Worm (Caenorhabditis elegans) whole organism, L1 larva: ENCODE measurements around the gene algn-5.

Experiments used
- C04F5.9 ChIP-seq: sonication (generic microtip); optimal IDR thresholded peaks from 2 replicates; lab custom pipeline; 2016; ENCODE audit warnings: missing genetic modification characterization, missing compliant biosample characterization
- alr-1 ChIP-seq: fragments of 200-800 bp; sonication (Bioruptor generic); optimal IDR thresholded peaks from 2 replicates; lab custom pipeline; 2018; ENCODE audit warnings: borderline replicate concordance, mild to moderate bottlenecking, missing genetic modification characterization, missing compliant biosample characterization
- blmp-1 ChIP-seq: fragments of 150-350 bp; optimal IDR thresholded peaks from 2 replicates; lab custom pipeline; 2014; ENCODE audit warnings: missing biosample characterization, missing genetic modification characterization
- dpl-1 ChIP-seq, 3 experiments: fragments of 150-350 bp in 2 of 3; sonication (generic microtip) in 1 of 3; optimal IDR thresholded peaks; 2 replicates each; lab custom pipeline; 2014 to 2017; ENCODE audit warnings: missing biosample characterization in 3 of 3, missing genetic modification characterization in 3 of 3, missing genetic modification reagents in 3 of 3
- dsc-1 ChIP-seq: sonication (generic microtip); optimal IDR thresholded peaks from 2 replicates; lab custom pipeline; 2016; ENCODE audit warnings: mild to moderate bottlenecking, missing genetic modification characterization, missing compliant biosample characterization
- efl-1 ChIP-seq, 4 experiments: fragments of 150-350 bp; optimal IDR thresholded peaks in 3 of 4; peaks in 1 of 4; 1 replicate in 1 of 4; 2 replicates in 3 of 4; lab custom pipeline; 2014; ENCODE audit warnings: missing biosample characterization in 2 of 4, missing genetic modification characterization in 2 of 4, missing genetic modification reagents in 2 of 4
- efl-3 ChIP-seq: fragments of 200-800 bp; sonication (Bioruptor generic); optimal IDR thresholded peaks from 2 replicates; lab custom pipeline; 2018; ENCODE audit warnings: mild to moderate bottlenecking, missing genetic modification characterization, missing compliant biosample characterization
- egl-13 ChIP-seq: sonication (generic microtip); optimal IDR thresholded peaks from 2 replicates; lab custom pipeline; 2016; ENCODE audit warnings: missing genotype, missing genetic modification reagents, missing genetic modification characterization, missing compliant biosample characterization
- elt-2 ChIP-seq: sonication (generic microtip); optimal IDR thresholded peaks from 2 replicates; lab custom pipeline; 2016; ENCODE audit warnings: missing genetic modification characterization, mild to moderate bottlenecking, inconsistent platforms, missing compliant biosample characterization, missing genetic modification reagents
- elt-3 ChIP-seq, 6 experiments: fragments of 150-350 bp in 1 of 6; sonication (generic microtip); optimal IDR thresholded peaks; 2 replicates each; lab custom pipeline; 2017 to 2018; ENCODE audit warnings: missing biosample characterization in 6 of 6, missing genetic modification characterization in 6 of 6, inconsistent platforms in 1 of 6
- ets-5 ChIP-seq: fragments of 200-800 bp; sonication (Bioruptor generic); IDR thresholded peaks from 2 replicates; pipeline ENCODE4 v1.3.6; 2022; ENCODE audit warnings: missing genetic modification characterization, missing compliant biosample characterization
- grh-1 ChIP-seq: fragments of 200-800 bp; sonication (Bioruptor generic); IDR thresholded peaks from 2 replicates; pipeline ENCODE4 v1.3.6; 2022; ENCODE audit warnings: missing genetic modification reagents, missing genetic modification characterization, missing compliant biosample characterization
- isw-1 ChIP-seq: fragments of 200-800 bp; sonication (Bioruptor generic); IDR thresholded peaks from 2 replicates; pipeline ENCODE4 v1.3.6; 2022; ENCODE audit warnings: missing genetic modification characterization, missing compliant biosample characterization
- jun-1 ChIP-seq: fragments of 150-350 bp; optimal IDR thresholded peaks from 2 replicates; lab custom pipeline; 2014; ENCODE audit warnings: missing biosample characterization, missing genetic modification reagents, missing genetic modification characterization
- lin-13 ChIP-seq: fragments of 150-350 bp; optimal IDR thresholded peaks from 2 replicates; lab custom pipeline; 2014; ENCODE audit warnings: missing biosample characterization, missing genetic modification reagents, missing genetic modification characterization
- lin-14 ChIP-seq: fragments of 200-800 bp; sonication (Bioruptor generic); optimal IDR thresholded peaks from 2 replicates; lab custom pipeline; 2018; ENCODE audit warnings: mild to moderate bottlenecking, missing genetic modification characterization, moderate library complexity, missing compliant biosample characterization
- lin-35 ChIP-seq, 2 experiments: fragments of 150-350 bp; optimal IDR thresholded peaks; 2 replicates each; lab custom pipeline; 2014; ENCODE audit warnings: missing biosample characterization in 2 of 2, missing genetic modification characterization in 2 of 2, missing genetic modification reagents in 2 of 2
- lsy-2 ChIP-seq, 2 experiments: fragments of 150-350 bp; optimal IDR thresholded peaks; 2 replicates each; lab custom pipeline; 2014; ENCODE audit warnings: missing biosample characterization in 2 of 2, missing genetic modification characterization in 2 of 2
- mab-9 ChIP-seq: fragments of 200-800 bp; sonication (Bioruptor generic); IDR thresholded peaks from 2 replicates; pipeline ENCODE4 v1.3.6; 2022; ENCODE audit warnings: missing genetic modification reagents, missing genetic modification characterization, missing compliant biosample characterization
- mdl-1 ChIP-seq, 2 experiments: fragments of 150-350 bp; optimal IDR thresholded peaks; 2 replicates each; lab custom pipeline; 2014 to 2017; ENCODE audit warnings: missing biosample characterization in 2 of 2, missing genetic modification characterization in 2 of 2, inconsistent platforms in 1 of 2
- nhr-19 ChIP-seq: fragments of 200-800 bp; sonication (Bioruptor generic); conservative IDR thresholded peaks from 2 replicates; pipeline ENCODE4 v1.3.6; 2022; ENCODE audit warnings: missing genetic modification characterization, missing compliant biosample characterization
- nhr-20 ChIP-seq: sonication (generic microtip); optimal IDR thresholded peaks from 2 replicates; lab custom pipeline; 2016; ENCODE audit warnings: mild to moderate bottlenecking, missing genetic modification characterization, missing compliant biosample characterization
- nhr-28 ChIP-seq: fragments of 150-350 bp; optimal IDR thresholded peaks from 2 replicates; lab custom pipeline; 2014; ENCODE audit warnings: missing biosample characterization, missing genetic modification characterization
- nhr-47 ChIP-seq: sonication (generic microtip); optimal IDR thresholded peaks from 2 replicates; lab custom pipeline; 2016; ENCODE audit warnings: mild to moderate bottlenecking, missing genetic modification characterization, moderate library complexity, missing compliant biosample characterization
- nhr-71 ChIP-seq: sonication (generic microtip); optimal IDR thresholded peaks from 2 replicates; lab custom pipeline; 2016; ENCODE audit warnings: mild to moderate bottlenecking, missing genetic modification characterization, moderate library complexity, missing compliant biosample characterization
- nhr-77 ChIP-seq: fragments of 150-350 bp; optimal IDR thresholded peaks from 2 replicates; lab custom pipeline; 2014; ENCODE audit warnings: missing biosample characterization, missing genetic modification characterization
- nhr-85 ChIP-seq: sonication (generic microtip); peaks from one replicate; lab custom pipeline; 2016; ENCODE audit warnings: missing genetic modification characterization, inconsistent platforms, missing compliant biosample characterization
- nhr-90 ChIP-seq: sonication (generic microtip); optimal IDR thresholded peaks from 2 replicates; lab custom pipeline; 2016; ENCODE audit warnings: mild to moderate bottlenecking, missing genetic modification characterization, missing compliant biosample characterization; ENCODE audit not compliant: poor library complexity
- snpc-4 ChIP-seq: fragments of 150-350 bp; optimal IDR thresholded peaks from 2 replicates; lab custom pipeline; 2014; ENCODE audit warnings: missing biosample characterization, missing genetic modification characterization
- snu-23 ChIP-seq: sonication (generic microtip); optimal IDR thresholded peaks from 2 replicates; lab custom pipeline; 2016; ENCODE audit warnings: missing genetic modification characterization, missing compliant biosample characterization
- unc-62 ChIP-seq: fragments of 150-350 bp; optimal IDR thresholded peaks from 2 replicates; lab custom pipeline; 2014; ENCODE audit warnings: missing biosample characterization, missing genetic modification reagents, missing genetic modification characterization
- unc-86 ChIP-seq: sonication (generic microtip); optimal IDR thresholded peaks from 2 replicates; lab custom pipeline; 2016; ENCODE audit warnings: missing genetic modification characterization, missing compliant biosample characterization
- unc-98 ChIP-seq: fragments of 200-800 bp; sonication (Bioruptor generic); IDR thresholded peaks from 2 replicates; pipeline ENCODE4 v1.3.6; 2022; ENCODE audit warnings: missing genetic modification characterization, missing compliant biosample characterization
- vab-15 ChIP-seq: sonication (generic microtip); optimal IDR thresholded peaks from 2 replicates; lab custom pipeline; 2017; ENCODE audit warnings: missing genotype, mild to moderate bottlenecking, missing genetic modification characterization, missing compliant biosample characterization
- xbp-1 ChIP-seq: sonication (generic microtip); optimal IDR thresholded peaks from 2 replicates; lab custom pipeline; 2016; ENCODE audit warnings: missing genetic modification characterization, missing compliant biosample characterization
- zag-1 ChIP-seq: fragments of 150-350 bp; optimal IDR thresholded peaks from 2 replicates; lab custom pipeline; 2014; ENCODE audit warnings: missing biosample characterization, missing genetic modification characterization

The algn-5 gene

DNA sequence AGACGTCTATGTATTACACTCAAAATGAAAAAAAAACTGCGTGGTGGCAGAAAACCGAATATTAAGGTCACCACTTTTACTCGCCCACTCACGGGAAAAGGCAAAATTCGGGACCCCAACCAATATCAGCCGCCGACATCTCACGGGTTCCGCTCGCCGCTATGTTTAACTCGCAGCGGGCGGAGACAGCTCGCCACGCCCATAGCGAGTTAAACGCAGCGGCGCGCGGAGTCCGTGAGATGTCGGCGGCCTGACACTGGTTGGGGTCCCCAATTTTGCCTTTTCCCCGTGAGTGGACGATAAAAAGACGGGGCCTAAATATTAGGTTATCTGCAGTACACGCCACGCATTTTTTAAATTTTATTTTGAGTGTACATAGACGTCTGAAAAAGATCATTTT is 12.8 kb upstream of the algn-5 start:
- peak; percentile 32 for TF ChIP-seq snpc-4
- TF ChIP-seq efl-1 (optimal IDR thresholded peaks at IDR 0.05; lab: Kevin White, UChicago), result no peak
- peak in 1 of 2 experiments; percentile 52 for TF ChIP-seq efl-1 (GFP tag; optimal IDR thresholded peaks at IDR 0.05 in 1 of 2; lab: Kevin White, UChicago)
- TF ChIP-seq unc-62 (GFP tag; lab: Kevin White, UChicago), result no peak

DNA sequence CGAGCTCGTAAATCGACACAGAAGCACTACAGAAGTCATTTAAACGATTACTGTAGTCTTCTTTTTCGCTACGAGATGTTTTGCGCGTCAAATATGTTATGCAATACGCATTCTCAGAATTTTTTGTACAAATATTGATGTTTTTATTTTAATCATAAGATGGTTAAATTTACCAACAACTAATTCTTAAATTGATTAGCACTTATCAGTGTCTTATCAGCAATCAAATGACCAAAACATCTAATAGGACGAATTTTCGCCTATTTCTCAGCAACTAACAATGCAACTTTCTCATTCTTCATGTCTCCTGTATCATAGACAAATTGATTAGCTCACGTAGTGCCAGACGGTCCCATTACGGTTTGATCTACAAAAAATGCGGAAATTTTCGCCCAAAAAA is 9.5 kb upstream of the algn-5 start:
- no peak for TF ChIP-seq blmp-1
- TF ChIP-seq lin-35 (GFP tag; optimal IDR thresholded peaks at IDR 0.05; lab: Kevin White, UChicago), result no peak
- TF ChIP-seq vab-15 (tag; lab: Kevin White, UChicago), result no peak
- no peak for TF ChIP-seq efl-3 (GFP tag; lab: Kevin White, UChicago)
- no peak for TF ChIP-seq lin-14 (GFP tag; lab: Kevin White, UChicago)
- TF ChIP-seq ets-5, result no peak
- TF ChIP-seq jun-1, result no peak
- no peak for TF ChIP-seq unc-86 (tag; lab: Kevin White, UChicago)

DNA sequence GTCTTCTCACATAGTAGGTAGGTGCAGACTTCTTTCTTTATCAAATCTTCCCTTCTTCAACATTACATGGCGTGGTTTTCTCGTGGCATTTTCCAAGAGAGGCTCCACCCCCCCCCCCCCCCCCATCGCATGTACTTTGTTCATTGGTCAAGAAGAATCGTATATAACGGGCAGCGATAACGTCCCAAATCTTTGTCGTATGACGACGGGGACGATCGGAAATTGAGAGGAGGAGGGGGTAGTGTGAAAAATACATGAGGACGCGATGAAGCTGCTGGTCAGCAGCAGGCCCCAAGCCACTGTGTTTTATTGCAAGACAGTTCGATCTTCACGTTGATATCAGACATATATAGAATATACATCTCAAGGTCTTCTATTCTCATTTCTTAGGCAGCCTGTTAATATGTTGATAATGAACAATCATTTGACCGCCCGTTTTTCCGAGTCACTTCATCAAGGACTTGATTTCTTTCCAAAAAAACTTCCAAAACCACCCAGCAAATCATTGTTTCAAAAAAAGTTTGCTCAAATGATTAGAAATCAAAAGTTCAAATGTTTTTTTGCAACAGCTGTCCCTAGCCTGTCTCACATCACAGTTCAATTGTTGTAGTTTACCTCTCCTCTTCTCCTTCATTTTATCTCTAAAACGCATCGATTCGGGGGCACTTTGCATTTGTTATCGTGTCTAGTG is 8.8 kb upstream of the algn-5 start:
- TF ChIP-seq dpl-1 (GFP tag; optimal IDR thresholded peaks at IDR 0.05; lab: Kevin White, UChicago) (peak in 1 of 3 experiments; percentile 19), lin-13 (GFP tag; lab: Kevin White, UChicago) (no peak), nhr-19 (GFP tag; lab: Robert Waterston, UW) (peak; percentile 68), lsy-2 (tag; optimal IDR thresholded peaks at IDR 0.05; lab: Kevin White, UChicago) (no peak), C04F5.9 (no peak), unc-98 (GFP tag; lab: Robert Waterston, UW) (no peak), blmp-1 (peak; percentile 16), lin-35 (GFP tag; optimal IDR thresholded peaks at IDR 0.05; lab: Kevin White, UChicago) (peak in 1 of 2 experiments; percentile 1), xbp-1 (tag; lab: Kevin White, UChicago) (peak; percentile 12), nhr-77 (tag; lab: Kevin White, UChicago) (no peak), dsc-1 (tag; lab: Kevin White, UChicago) (no peak), nhr-20 (tag; lab: Kevin White, UChicago) (peak; percentile 64), nhr-47 (peak; percentile 32), lin-14 (GFP tag; lab: Kevin White, UChicago) (peak; percentile 78), egl-13 (tag; lab: Kevin White, UChicago) (no peak), grh-1 (GFP tag; lab: Robert Waterston, UW) (peak; percentile 27; the same call in 1 of the 2 replicates), snu-23 (GFP tag; lab: Kevin White, UChicago) (peak; percentile 36), vab-15 (tag; lab: Kevin White, UChicago) (no peak), zag-1 (tag; lab: Kevin White, UChicago) (no peak), nhr-71 (peak; percentile 78), nhr-90 (peak; percentile 57), nhr-85 (tag; lab: Kevin White, UChicago) (peak; percentile 54), nhr-28 (tag; lab: Kevin White, UChicago) (no peak), unc-62 (GFP tag; lab: Kevin White, UChicago) (no peak), isw-1 (no peak), elt-2 (tag; lab: Kevin White, UChicago) (peak; percentile 70), elt-3 (tag; optimal IDR thresholded peaks at IDR 0.05; lab: Kevin White, UChicago) (no peak), mab-9 (no peak), alr-1 (tag; lab: Kevin White, UChicago) (no peak), mdl-1 (tag; optimal IDR thresholded peaks at IDR 0.05; lab: Kevin White, UChicago) (peak in 1 of 2 experiments; percentile 20)
